Fruit fly (Drosophila melanogaster) whole organism, wandering third instar larva: ENCODE data around the gene CG14995.

Source experiments
- Abd-B ChIP-seq: fragments of >200 bp; optimal IDR thresholded peaks from 2 replicates; lab custom pipeline; 2017; ENCODE audit warnings: missing biosample characterization, missing genetic modification characterization
- CrebA ChIP-seq: fragments of 200-800 bp; sonication (Bioruptor generic); optimal IDR thresholded peaks from 2 replicates; lab custom pipeline; 2016; ENCODE audit warnings: missing biosample characterization, mild to moderate bottlenecking, missing genetic modification characterization, borderline replicate concordance
- Dfd ChIP-seq: fragments of >200 bp; optimal IDR thresholded peaks from 2 replicates; lab custom pipeline; 2017; ENCODE audit warnings: missing biosample characterization, missing genetic modification characterization
- Dif ChIP-seq: fragments of 200-275, 200-300 bp; sonication (Bioruptor generic); optimal IDR thresholded peaks from 2 replicates; lab custom pipeline; 2018; ENCODE audit warnings: missing biosample characterization, missing genetic modification characterization; ENCODE audit not compliant: partially characterized antibody
- GATAd ChIP-seq: sonication (Bioruptor generic); optimal IDR thresholded peaks from 2 replicates; lab custom pipeline; 2016; ENCODE audit warnings: missing biosample characterization, missing genetic modification characterization
- HLH106 ChIP-seq: fragments of 200-800 bp; optimal IDR thresholded peaks from 3 replicates; lab custom pipeline; 2019; ENCODE audit warnings: missing biosample characterization, mild to moderate bottlenecking, missing genetic modification characterization, moderate library complexity
- Hnf4 ChIP-seq: fragments of 200-800 bp; sonication (Bioruptor generic); optimal IDR thresholded peaks from 2 replicates; lab custom pipeline; 2016; ENCODE audit warnings: missing biosample characterization, mild to moderate bottlenecking, missing genetic modification characterization
- Hr83 ChIP-seq: fragments of 200-300 bp; sonication (Bioruptor generic); optimal IDR thresholded peaks from 2 replicates; lab custom pipeline; 2016; ENCODE audit warnings: missing biosample characterization, mild to moderate bottlenecking, missing genetic modification characterization, moderate library complexity; ENCODE audit not compliant: poor library complexity, severe bottlenecking
- Jra ChIP-seq: sonication (Bioruptor generic); optimal IDR thresholded peaks from 2 replicates; lab custom pipeline; 2016; ENCODE audit warnings: missing biosample characterization, missing genetic modification characterization
- Mio ChIP-seq: sonication (Bioruptor generic); optimal IDR thresholded peaks from 2 replicates; lab custom pipeline; 2016; ENCODE audit warnings: missing biosample characterization, missing genetic modification characterization
- OdsH ChIP-seq: fragments of 200-800 bp; sonication (Bioruptor generic); optimal IDR thresholded peaks from 2 replicates; lab custom pipeline; 2016; ENCODE audit warnings: missing biosample characterization, mild to moderate bottlenecking, missing genetic modification characterization
- Rel ChIP-seq, 2 experiments: fragments of 200-800 bp; sonication (Bioruptor generic) in 1 of 2; optimal IDR thresholded peaks; 2 replicates in 1 of 2; 3 replicates in 1 of 2; lab custom pipeline; 2016 to 2019; ENCODE audit warnings: mild to moderate bottlenecking in 2 of 2, missing biosample characterization in 2 of 2, missing genetic modification characterization in 2 of 2, moderate library complexity in 1 of 2
- Vsx2 ChIP-seq: fragments of 200-300, 225-300 bp; sonication (Bioruptor generic); optimal IDR thresholded peaks from 2 replicates; lab custom pipeline; 2018; ENCODE audit warnings: missing biosample characterization, missing genetic modification characterization; ENCODE audit not compliant: partially characterized antibody
- dl ChIP-seq, 2 experiments: fragments of 175-275, 200-275 bp in 1 of 2; fragments of 200-275 bp in 1 of 2; sonication (Bioruptor generic); optimal IDR thresholded peaks; lab custom pipeline; 2018; ENCODE audit warnings: mild to moderate bottlenecking in 2 of 2, missing biosample characterization in 2 of 2, missing genetic modification characterization in 2 of 2, moderate library complexity in 2 of 2; ENCODE audit not compliant: partially characterized antibody in 2 of 2, insufficient read depth in 1 of 2
- dmrt93B ChIP-seq: fragments of 200-800 bp; sonication (Bioruptor generic); optimal IDR thresholded peaks from 2 replicates; lab custom pipeline; 2018; ENCODE audit warnings: missing biosample characterization, mild to moderate bottlenecking, missing genetic modification characterization
- ey ChIP-seq: fragments of 200-800 bp; sonication (Bioruptor generic); optimal IDR thresholded peaks from 2 replicates; lab custom pipeline; 2016; ENCODE audit warnings: missing biosample characterization, missing genetic modification characterization
- foxo ChIP-seq, 2 experiments: fragments of 200-800 bp; sonication (Bioruptor generic); optimal IDR thresholded peaks; 2 replicates in 1 of 2; 3 replicates in 1 of 2; lab custom pipeline; 2016 to 2017; ENCODE audit warnings: missing biosample characterization in 2 of 2, missing genetic modification characterization in 2 of 2
- h ChIP-seq: fragments of 200-800 bp; sonication (Bioruptor generic); optimal IDR thresholded peaks from 3 replicates; lab custom pipeline; 2016; ENCODE audit warnings: missing biosample characterization, mild to moderate bottlenecking, missing genetic modification characterization
- lola ChIP-seq: fragments of >200 bp; optimal IDR thresholded peaks from 2 replicates; lab custom pipeline; 2017; ENCODE audit warnings: missing biosample characterization, missing genetic modification characterization
- psq ChIP-seq: fragments of 200-800 bp; sonication (Bioruptor generic); optimal IDR thresholded peaks from 3 replicates; lab custom pipeline; 2017; ENCODE audit warnings: missing biosample characterization, mild to moderate bottlenecking, missing genetic modification characterization, moderate library complexity
- rgr ChIP-seq: fragments of 200-800 bp; sonication (Bioruptor generic); optimal IDR thresholded peaks from 3 replicates; lab custom pipeline; 2016; ENCODE audit warnings: missing biosample characterization, mild to moderate bottlenecking, missing genetic modification characterization
- sage ChIP-seq: fragments of 200-800 bp; sonication (Bioruptor generic); optimal IDR thresholded peaks from 2 replicates; lab custom pipeline; 2016; ENCODE audit warnings: missing biosample characterization, mild to moderate bottlenecking, missing genetic modification characterization
- tai ChIP-seq: sonication (Bioruptor generic); optimal IDR thresholded peaks from 2 replicates; lab custom pipeline; 2016; ENCODE audit warnings: missing biosample characterization, missing genetic modification characterization
- woc ChIP-seq: sonication (Bioruptor generic); optimal IDR thresholded peaks from 2 replicates; lab custom pipeline; 2016; ENCODE audit warnings: missing biosample characterization, mild to moderate bottlenecking, missing genetic modification characterization

CG14995 gene

dm6 chr3L:4135857-4136256 is 32.8 kb upstream of the CG14995 start, which contains the start of gene RfC4:
Gene RfC4, minus strand, starts transcription at chr3L:4136038.
- TF ChIP-seq tai (no peak), lola (GFP tag; lab: Kevin White, UChicago) (no peak), ey (GFP tag; lab: Kevin White, UChicago) (no peak), rgr (GFP tag; lab: Kevin White, UChicago) (no peak), dl (GFP tag; optimal IDR thresholded peaks at IDR 0.05; lab: Kevin White, UChicago; ENCODE audit: insufficient read depth in 1 of 2, partially characterized antibody in 2 of 2) (no peak)

dm6 chr3L:4133724-4134678 is 30.9 kb upstream of the CG14995 start, which contains the start of gene ens:
Gene ens, minus strand, starts transcription at chr3L:4134550.
- peak; percentile 33 for TF ChIP-seq Dif (GFP tag; lab: Kevin White, UChicago)
- no peak for TF ChIP-seq Jra (GFP tag; lab: Kevin White, UChicago)
- TF ChIP-seq psq (GFP tag; lab: Kevin White, UChicago) = peak; percentile 88
- no peak for TF ChIP-seq Dfd (GFP tag; lab: Kevin White, UChicago)
- TF ChIP-seq, all 38 proteins: peak for 2

- TF ChIP-seq h (GFP tag; lab: Kevin White, UChicago) = no peak
- no peak for TF ChIP-seq Dfd (GFP tag; lab: Kevin White, UChicago)
- TF ChIP-seq sage (GFP tag; lab: Kevin White, UChicago) = no peak
- TF ChIP-seq foxo (GFP tag; optimal IDR thresholded peaks at IDR 0.05; lab: Kevin White, UChicago) = no peak
- TF ChIP-seq, all 38 proteins: peak for 0
Measured at dm6 chr3L:4132585-4132984, 29.5 kb upstream of the CG14995 start.

- TF ChIP-seq CrebA (GFP tag; lab: Kevin White, UChicago) = no peak
- no peak for TF ChIP-seq HLH106
- TF ChIP-seq Rel (GFP tag; optimal IDR thresholded peaks at IDR 0.05; lab: Kevin White, UChicago) = no peak
- no peak for TF ChIP-seq Rel (tag; optimal IDR thresholded peaks at IDR 0.05; lab: Kevin White, UChicago)
- no peak for TF ChIP-seq Jra (GFP tag; lab: Kevin White, UChicago)
- no peak for TF ChIP-seq GATAd (GFP tag; lab: Kevin White, UChicago)
- no peak for TF ChIP-seq dl (GFP tag; optimal IDR thresholded peaks at IDR 0.05; lab: Kevin White, UChicago; ENCODE audit: insufficient read depth in 1 of 2, partially characterized antibody in 2 of 2)
- TF ChIP-seq Hnf4 (GFP tag; lab: Kevin White, UChicago) = no peak
- TF ChIP-seq lola (GFP tag; lab: Kevin White, UChicago) = no peak
- TF ChIP-seq dmrt93B = no peak
- TF ChIP-seq OdsH (GFP tag; lab: Kevin White, UChicago) = no peak
- no peak for TF ChIP-seq Abd-B (GFP tag; lab: Kevin White, UChicago)
- no peak for TF ChIP-seq Vsx2 (GFP tag; lab: Kevin White, UChicago)
- no peak for TF ChIP-seq rgr (GFP tag; lab: Kevin White, UChicago)
- TF ChIP-seq Mio (GFP tag; lab: Kevin White, UChicago) = no peak
Measured at dm6 chr3L:4130743-4131142, 27.7 kb upstream of the CG14995 start.

dm6 chr3L:4128579-4128978 is 25.5 kb upstream of the CG14995 start:
- TF ChIP-seq woc (GFP tag; lab: Kevin White, UChicago) (no peak), Dfd (GFP tag; lab: Kevin White, UChicago) (peak; percentile 92)

- TF ChIP-seq psq (GFP tag; lab: Kevin White, UChicago) (no peak), sage (GFP tag; lab: Kevin White, UChicago) (no peak), CrebA (GFP tag; lab: Kevin White, UChicago) (no peak), HLH106 (no peak), Hr83 (GFP tag; lab: Kevin White, UChicago) (no peak)
- TF ChIP-seq, all 38 proteins: peak for 0
Measured at dm6 chr3L:4125709-4126108, 22.7 kb upstream of the CG14995 start.
